Comparison of ENCODE assay signal across 1 fruit fly cellular context in the genomic region with DNA sequence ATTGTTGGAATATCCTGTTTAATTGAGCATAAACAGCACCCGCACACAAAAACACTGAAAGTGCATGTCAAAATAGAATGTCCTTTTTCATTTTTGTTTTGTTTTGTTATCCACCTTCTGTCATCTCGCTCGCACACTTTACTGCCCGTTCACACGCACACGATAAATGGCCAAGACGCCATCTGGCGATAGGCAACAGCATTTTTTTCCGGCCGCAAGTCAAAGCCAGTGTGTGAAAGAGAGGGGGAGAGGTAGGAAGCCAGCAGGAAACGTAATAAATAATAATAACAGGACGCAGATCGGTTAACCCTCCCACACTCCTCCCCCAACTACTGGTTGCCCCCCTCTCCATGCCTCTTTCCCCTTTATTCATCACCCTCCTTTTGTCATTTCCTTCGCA.
TF ChIP-seq lines count a peak whose summit lies in the region.

No protein-coding gene starts in this region.

TF ChIP-seq in whole organism, embryonic, 481 proteins besides CTCF, POLR2A, EP300 and RAD21 (continued from another document):
- TF ChIP-seq Gug (GFP tag; IDR thresholded peaks at IDR 0.05; lab: Robert Waterston, UW), result no peak
- TF ChIP-seq MTF-1 (GFP tag; optimal IDR thresholded peaks at IDR 0.05; lab: Kevin White, UChicago; ENCODE audit: borderline replicate concordance), result peak; percentile 42
- TF ChIP-seq salm (tag; optimal IDR thresholded peaks at IDR 0.05; lab: Kevin White, UChicago), result no peak
- TF ChIP-seq CG11247 (GFP tag; IDR thresholded peaks at IDR 0.05; lab: Robert Waterston, UW), result peak; percentile 49; the same call in 1 of the 2 replicates
- TF ChIP-seq CG12769 (tag; optimal IDR thresholded peaks at IDR 0.05; lab: Kevin White, UChicago), result no peak
- peak; percentile 58 for TF ChIP-seq CG12071 (GFP tag; optimal IDR thresholded peaks at IDR 0.05; lab: Kevin White, UChicago)
- TF ChIP-seq CG6765 (GFP tag; optimal IDR thresholded peaks at IDR 0.05; lab: Kevin White, UChicago), result peak; percentile 59
- TF ChIP-seq nerfin-1 (tag; optimal IDR thresholded peaks at IDR 0.05; lab: Kevin White, UChicago), result peak; percentile 60
- TF ChIP-seq CG8089 (GFP tag; optimal IDR thresholded peaks at IDR 0.05; lab: Kevin White, UChicago), result peak; percentile 47
- peak; percentile 79 for TF ChIP-seq ci (GFP tag; IDR thresholded peaks at IDR 0.05; lab: Robert Waterston, UW)
- peak; percentile 87 for TF ChIP-seq Med (GFP tag; lab: Kevin White, UChicago)
- TF ChIP-seq CG17328 (GFP tag; IDR thresholded peaks at IDR 0.05; lab: Robert Waterston, UW), result peak; percentile 45
- 0 out of 3 replicates have a peak, but pooled peaks have one; percentile 29 for TF ChIP-seq Opbp (GFP tag; IDR thresholded peaks at IDR 0.05; lab: Robert Waterston, UW; ENCODE audit: partially characterized antibody)
- TF ChIP-seq Hsf (GFP tag; optimal IDR thresholded peaks at IDR 0.05; lab: Kevin White, UChicago), result peak; percentile 23
- peak; percentile 52 for TF ChIP-seq CG6813 (GFP tag; optimal IDR thresholded peaks at IDR 0.05; lab: Kevin White, UChicago)
- peak; percentile 40 for TF ChIP-seq pb (GFP tag; optimal IDR thresholded peaks at IDR 0.05; lab: Kevin White, UChicago)
- TF ChIP-seq knrl (GFP tag; IDR thresholded peaks at IDR 0.05; lab: Robert Waterston, UW; ENCODE audit: partially characterized antibody), result 0 out of 3 replicates have a peak, but pooled peaks have one; percentile 37
- no peak for TF ChIP-seq CG12391 (tag; optimal IDR thresholded peaks at IDR 0.05; lab: Kevin White, UChicago)
- peak; percentile 34 for TF ChIP-seq CG10431 (GFP tag; optimal IDR thresholded peaks at IDR 0.05; lab: Kevin White, UChicago)
- TF ChIP-seq crol (GFP tag; IDR thresholded peaks at IDR 0.05; lab: Robert Waterston, UW), result peak; percentile 85
- 0 out of 2 replicates have a peak, but pooled peaks have one; percentile 34 for TF ChIP-seq rib (GFP tag; IDR thresholded peaks at IDR 0.05; lab: Robert Waterston, UW)
- no peak for TF ChIP-seq CG11695 (GFP tag; IDR thresholded peaks at IDR 0.05; lab: Robert Waterston, UW)
- peak; percentile 28 for TF ChIP-seq az2 (GFP tag; optimal IDR thresholded peaks at IDR 0.05; lab: Kevin White, UChicago)
- no peak for TF ChIP-seq Trl (optimal IDR thresholded peaks at IDR 0.05; lab: Kevin White, UChicago)
- peak; percentile 7 for TF ChIP-seq Trl (GFP tag; optimal IDR thresholded peaks at IDR 0.05; lab: Kevin White, UChicago)
- peak; percentile 39 for TF ChIP-seq tin (GFP tag; optimal IDR thresholded peaks at IDR 0.05; lab: Kevin White, UChicago)
- TF ChIP-seq bigmax (GFP tag; optimal IDR thresholded peaks at IDR 0.05; lab: Kevin White, UChicago), result no peak
- TF ChIP-seq Xrp1 (GFP tag; IDR thresholded peaks at IDR 0.05; lab: Robert Waterston, UW), result 0 out of 2 replicates have a peak, but pooled peaks have one; percentile 19
- TF ChIP-seq CG10267 (tag; optimal IDR thresholded peaks at IDR 0.05; lab: Kevin White, UChicago), result peak; percentile 8
- no peak for TF ChIP-seq CG6854 (GFP tag; optimal IDR thresholded peaks at IDR 0.05; lab: Kevin White, UChicago)
- TF ChIP-seq CG4730 (GFP tag; IDR thresholded peaks at IDR 0.05; lab: Robert Waterston, UW), result peak; percentile 29; the same call in 1 of the 2 replicates
- peak; percentile 11; the same call in 1 of the 3 replicates for TF ChIP-seq CG16813 (GFP tag; IDR thresholded peaks at IDR 0.05; lab: Robert Waterston, UW; ENCODE audit: partially characterized antibody)
- TF ChIP-seq CG31224 (GFP tag; IDR thresholded peaks at IDR 0.05; lab: Robert Waterston, UW), result no peak
- peak; percentile 35; the same call in 1 of the 2 replicates for TF ChIP-seq ara (GFP tag; IDR thresholded peaks at IDR 0.05; lab: Robert Waterston, UW)
- TF ChIP-seq fd102C (GFP tag; optimal IDR thresholded peaks at IDR 0.05; lab: Kevin White, UChicago), result peak; percentile 46
- TF ChIP-seq D (optimal IDR thresholded peaks at IDR 0.05; lab: Kevin White, UChicago), result no peak
- TF ChIP-seq D (GFP tag; optimal IDR thresholded peaks at IDR 0.05; lab: Kevin White, UChicago), result peak; percentile 19
- peak; percentile 74 for TF ChIP-seq nom (GFP tag; optimal IDR thresholded peaks at IDR 0.05; lab: Kevin White, UChicago)
- TF ChIP-seq pros (GFP tag; optimal IDR thresholded peaks at IDR 0.05; lab: Kevin White, UChicago), result peak; percentile 59
- 0 out of 3 replicates have a peak, but pooled peaks have one; percentile 34 for TF ChIP-seq dysf (GFP tag; IDR thresholded peaks at IDR 0.05; lab: Robert Waterston, UW)
- peak; percentile 6 for TF ChIP-seq ind (GFP tag; optimal IDR thresholded peaks at IDR 0.05; lab: Kevin White, UChicago)
- TF ChIP-seq CG14667 (GFP tag; IDR thresholded peaks at IDR 0.05; lab: Robert Waterston, UW), result no peak
- peak; percentile 58 for TF ChIP-seq lab (GFP tag; optimal IDR thresholded peaks at IDR 0.05; lab: Kevin White, UChicago)
- TF ChIP-seq gt (GFP tag; IDR thresholded peaks at IDR 0.05; lab: Robert Waterston, UW), result no peak
- TF ChIP-seq odd (GFP tag; optimal IDR thresholded peaks at IDR 0.05; lab: Kevin White, UChicago), result peak; percentile 14
TF ChIP-seq in whole organism, embryonic: peak in this region for 153.
